Fruit fly (Drosophila melanogaster): ENCODE results near the gene Set.

Gene Set

dm6 chr3R:15263946-15264345 lies 594 bp downstream of the Set start (continued):
- TF ChIP-seq CG11398 (GFP tag; optimal IDR thresholded peaks at IDR 0.05) (no peak), Opbp (GFP tag; IDR thresholded peaks at IDR 0.05; ENCODE audit: partially characterized antibody) (no peak), Nf-YA (GFP tag; IDR thresholded peaks at IDR 0.05) (no peak), phol (tag; optimal IDR thresholded peaks at IDR 0.05) (peak; percentile 30), maf-S (GFP tag; optimal IDR thresholded peaks at IDR 0.05) (no peak), CG7745 (tag; optimal IDR thresholded peaks at IDR 0.05) (no peak), dmrt11E (tag; optimal IDR thresholded peaks at IDR 0.05) (no peak), crol (GFP tag; IDR thresholded peaks at IDR 0.05) (peak; percentile 87), CG4404 (GFP tag; IDR thresholded peaks at IDR 0.05) (no peak), CG4730 (GFP tag; IDR thresholded peaks at IDR 0.05) (no peak), Mes4 (GFP tag; optimal IDR thresholded peaks at IDR 0.05) (no peak), Sry-δ (GFP tag; optimal IDR thresholded peaks at IDR 0.05) (no peak), sug (tag; optimal IDR thresholded peaks at IDR 0.05) (no peak), Dp (GFP tag; optimal IDR thresholded peaks at IDR 0.05) (peak; percentile 29), Hmr (GFP tag; optimal IDR thresholded peaks at IDR 0.05) (no peak), CG12659 (GFP tag; optimal IDR thresholded peaks at IDR 0.05) (no peak), odd (GFP tag; optimal IDR thresholded peaks at IDR 0.05) (no peak), zfh2 (GFP tag; optimal IDR thresholded peaks at IDR 0.05) (no peak), HLHmδ (GFP tag; optimal IDR thresholded peaks at IDR 0.05) (no peak), E2f2 (GFP tag; IDR thresholded peaks at IDR 0.05) (peak; percentile 43; the same call in 1 of the 2 replicates), CG12155 (GFP tag; optimal IDR thresholded peaks at IDR 0.05) (no peak), CG3995 (GFP tag; optimal IDR thresholded peaks at IDR 0.05) (no peak), CG6175 (GFP tag; IDR thresholded peaks at IDR 0.05) (no peak), tin (GFP tag; optimal IDR thresholded peaks at IDR 0.05) (no peak), HLH4C (GFP tag; IDR thresholded peaks at IDR 0.05; ENCODE audit: partially characterized antibody) (peak; percentile 6; the same call in 2 of the 3 replicates), CG16813 (GFP tag; IDR thresholded peaks at IDR 0.05; ENCODE audit: partially characterized antibody) (0 out of 3 replicates have a peak, but pooled peaks have one; percentile 16), hbn (GFP tag; IDR thresholded peaks at IDR 0.05; ENCODE audit: partially characterized antibody) (peak; percentile 30), amos (GFP tag; IDR thresholded peaks at IDR 0.05; ENCODE audit: partially characterized antibody) (peak; percentile 33; the same call in 1 of the 2 replicates), CG2116 (GFP tag; optimal IDR thresholded peaks at IDR 0.05) (no peak), dmrt99B (tag; optimal IDR thresholded peaks at IDR 0.05) (no peak), Awh (GFP tag; IDR thresholded peaks at IDR 0.05) (no peak), CG7786 (GFP tag; optimal IDR thresholded peaks at IDR 0.05) (no peak), sc (optimal IDR thresholded peaks at IDR 0.05) (no peak), sc (GFP tag; optimal IDR thresholded peaks at IDR 0.05) (no peak), CG33557 (GFP tag; optimal IDR thresholded peaks at IDR 0.05) (no peak), CG1024 (GFP tag; IDR thresholded peaks at IDR 0.05) (no peak), zen2 (GFP tag; IDR thresholded peaks at IDR 0.05; ENCODE audit: partially characterized antibody) (no peak; the same call in 2 of the 3 replicates), tap (tag; optimal IDR thresholded peaks at IDR 0.05) (no peak), CG4328 (GFP tag; optimal IDR thresholded peaks at IDR 0.05) (no peak), CG11560 (tag; IDR thresholded peaks at IDR 0.05) (no peak), NC2α (GFP tag; optimal IDR thresholded peaks at IDR 0.05) (no peak), vfl (GFP tag; optimal IDR thresholded peaks at IDR 0.05) (no peak), cato (GFP tag; optimal IDR thresholded peaks at IDR 0.05; ENCODE audit: borderline replicate concordance) (no peak), CG18764 (GFP tag; optimal IDR thresholded peaks at IDR 0.05) (no peak)

Measured in whole organism, embryonic.